Worm (Caenorhabditis elegans) whole organism, L2 larva: ENCODE results near the gene asns-2.

Source experiments
- F13H6.1 ChIP-seq: sonication (generic microtip); optimal IDR thresholded peaks from 2 replicates; lab custom pipeline; 2016; ENCODE audit warnings: missing genetic modification characterization, missing compliant biosample characterization
- aly-2 ChIP-seq: fragments of 150-350 bp; optimal IDR thresholded peaks from 2 replicates; lab custom pipeline; 2014; ENCODE audit warnings: missing biosample characterization, missing genetic modification characterization
- blmp-1 ChIP-seq: sonication (generic microtip); optimal IDR thresholded peaks from 2 replicates; lab custom pipeline; 2017; ENCODE audit warnings: missing genetic modification characterization, mild to moderate bottlenecking, missing compliant biosample characterization, antibody characterized with exemption, moderate library complexity; ENCODE audit not compliant: insufficient read depth
- ceh-82 ChIP-seq: fragments of 150-350 bp; optimal IDR thresholded peaks from 2 replicates; lab custom pipeline; 2014; ENCODE audit warnings: missing biosample characterization, missing genetic modification characterization
- fos-1 ChIP-seq: fragments of 150-350 bp; optimal IDR thresholded peaks from 2 replicates; lab custom pipeline; 2014; ENCODE audit warnings: missing biosample characterization, missing genetic modification characterization
- lsy-2 ChIP-seq, 2 experiments: fragments of 150-350 bp in 1 of 2; sonication (generic microtip) in 1 of 2; optimal IDR thresholded peaks; 2 replicates each; lab custom pipeline; 2014 to 2017; ENCODE audit warnings: missing biosample characterization in 2 of 2, missing genetic modification characterization in 2 of 2
- unc-39 ChIP-seq: fragments of 150-350 bp; optimal IDR thresholded peaks from 2 replicates; lab custom pipeline; 2014; ENCODE audit warnings: missing biosample characterization, missing genetic modification characterization
- ztf-11 ChIP-seq: sonication (generic microtip); optimal IDR thresholded peaks from 2 replicates; lab custom pipeline; 2017; ENCODE audit warnings: missing biosample characterization, missing genetic modification characterization

DNA sequence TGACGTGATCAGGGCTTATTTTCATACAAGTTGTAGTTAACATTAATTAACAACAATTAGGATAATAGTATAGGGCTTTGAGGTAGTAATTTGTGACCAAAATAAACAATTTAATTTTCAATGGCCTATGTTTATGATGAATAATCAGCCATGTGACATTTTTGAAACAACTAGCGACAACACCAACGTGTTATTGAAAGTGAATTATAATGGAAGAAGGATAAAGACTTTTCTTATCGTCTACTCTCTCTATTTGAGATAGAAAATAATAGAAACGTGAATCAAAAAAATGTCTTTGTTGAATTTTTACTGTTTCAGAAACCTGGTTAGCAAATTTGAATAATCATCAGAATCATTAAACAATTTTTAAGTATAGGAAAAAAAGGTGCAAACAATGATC is 12.9 kb downstream of the asns-2 start:
- no peak for TF ChIP-seq lsy-2 (tag; optimal IDR thresholded peaks at IDR 0.05; lab: Kevin White, UChicago)
- no peak for TF ChIP-seq ceh-82 (tag; lab: Kevin White, UChicago)
- no peak for TF ChIP-seq unc-39 (tag; lab: Kevin White, UChicago)
- TF ChIP-seq blmp-1 (tag; lab: Kevin White, UChicago): no peak
- TF ChIP-seq fos-1 (tag; lab: Kevin White, UChicago): no peak
- TF ChIP-seq ztf-11 (tag; lab: Kevin White, UChicago): no peak
- TF ChIP-seq F13H6.1 (tag; lab: Kevin White, UChicago): no peak
- TF ChIP-seq aly-2: no peak
